Fruit fly (Drosophila melanogaster): ENCODE results near the gene hob.

The hob gene

DNA sequence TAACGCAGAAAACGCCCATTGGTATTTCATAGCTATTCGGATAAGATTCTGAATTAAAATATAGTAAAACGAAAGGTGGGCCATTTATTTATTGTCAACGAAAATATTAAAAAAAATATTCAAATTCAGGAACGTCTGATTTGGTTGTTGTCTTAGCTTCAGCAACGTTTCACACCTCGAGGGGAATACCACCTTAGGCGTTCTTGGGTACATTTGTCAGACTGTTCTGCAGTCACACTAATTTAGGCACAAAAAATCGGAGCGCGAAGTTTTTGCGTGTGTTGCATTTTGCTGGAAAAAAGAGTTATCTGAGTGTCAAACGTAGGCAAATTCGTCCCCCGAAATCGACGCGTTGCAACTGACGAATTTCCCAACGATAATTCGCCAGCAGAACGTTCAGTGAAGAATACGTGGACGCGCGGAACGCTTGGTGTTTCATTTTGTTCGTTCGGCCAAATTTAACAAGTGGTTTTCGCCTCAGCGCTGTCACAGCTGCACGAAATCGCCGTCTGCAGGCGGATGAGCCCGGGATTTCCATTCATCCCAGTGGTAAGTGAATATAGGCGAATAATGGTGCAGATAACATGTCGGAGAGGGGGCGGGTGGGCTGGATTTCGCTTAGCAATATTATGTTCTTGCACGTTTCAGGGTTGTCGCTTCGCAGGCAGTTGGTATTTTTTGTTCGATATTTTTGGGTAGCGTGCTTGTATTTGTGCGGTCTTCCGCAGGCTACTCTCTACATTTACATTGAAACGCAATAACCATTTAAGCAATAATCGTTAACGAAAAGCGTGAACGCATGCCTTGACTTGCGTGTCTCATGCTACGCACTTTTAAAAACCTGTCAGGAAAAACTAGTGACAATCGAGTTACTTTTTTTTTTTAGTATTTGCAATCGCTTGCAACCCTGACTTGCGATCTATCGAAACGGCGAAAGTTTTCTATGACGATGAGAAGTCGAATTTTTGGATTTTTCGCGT, 6.3 kb upstream of the hob start, which contains the start of gene Larp4B:
Gene Larp4B (plus strand): TSS at position 99 of the 980 bp plus-strand sequence.
- no peak for TF ChIP-seq Pif1B (GFP tag; optimal IDR thresholded peaks at IDR 0.05)
- TF ChIP-seq CG8301 (tag; optimal IDR thresholded peaks at IDR 0.05), result no peak
- TF ChIP-seq Pif1A (GFP tag; optimal IDR thresholded peaks at IDR 0.05), result no peak
- no peak; the same call in 2 of the 3 replicates for TF ChIP-seq fd96Ca (GFP tag; IDR thresholded peaks at IDR 0.05)
- no peak for TF ChIP-seq CG32121 (GFP tag; IDR thresholded peaks at IDR 0.05)
- TF ChIP-seq CG17806 (tag; optimal IDR thresholded peaks at IDR 0.05), result no peak
- no peak for TF ChIP-seq CG14655 (GFP tag; optimal IDR thresholded peaks at IDR 0.05)
- no peak for TF ChIP-seq Ets98B (GFP tag; IDR thresholded peaks at IDR 0.05)
- no peak for TF ChIP-seq CG10348 (GFP tag; IDR thresholded peaks at IDR 0.05)
- no peak for TF ChIP-seq D1 (tag; optimal IDR thresholded peaks at IDR 0.05)
- TF ChIP-seq CG15710 (tag; optimal IDR thresholded peaks at IDR 0.05), result no peak
- TF ChIP-seq rn (GFP tag; IDR thresholded peaks at IDR 0.05), result no peak
- no peak for TF ChIP-seq CG9948 (tag; optimal IDR thresholded peaks at IDR 0.05)
- no peak for TF ChIP-seq CG8159 (tag; optimal IDR thresholded peaks at IDR 0.05)
- no peak for TF ChIP-seq gl (tag; optimal IDR thresholded peaks at IDR 0.05)

DNA sequence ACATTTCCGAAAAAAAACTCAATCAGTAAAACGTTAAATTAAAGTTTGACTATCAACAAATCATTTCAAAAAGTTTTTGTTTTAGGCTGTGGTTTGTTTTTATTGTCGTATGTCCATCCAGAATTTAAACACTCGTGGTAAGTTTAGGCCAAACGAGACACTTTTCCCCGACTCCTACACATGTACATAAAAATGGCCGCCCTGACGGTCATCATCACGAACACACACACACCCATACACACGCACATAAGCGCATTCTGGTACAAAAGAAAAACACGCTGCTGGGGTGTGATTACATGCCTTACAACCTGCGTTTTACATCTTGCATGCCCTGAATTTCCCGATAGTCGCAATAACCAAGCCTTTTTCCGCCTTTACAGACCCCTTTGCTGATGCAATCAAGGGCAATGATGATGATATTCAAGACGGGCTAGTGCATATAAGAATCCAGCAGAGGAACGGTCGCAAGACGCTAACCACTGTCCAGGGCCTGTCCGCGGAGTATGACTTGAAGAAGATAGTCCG, 4.7 kb upstream of the hob start:
- peak; percentile 39 for TF ChIP-seq EcR (GFP tag; optimal IDR thresholded peaks at IDR 0.05)
- no peak for TF ChIP-seq Ets98B (GFP tag; IDR thresholded peaks at IDR 0.05)

DNA sequence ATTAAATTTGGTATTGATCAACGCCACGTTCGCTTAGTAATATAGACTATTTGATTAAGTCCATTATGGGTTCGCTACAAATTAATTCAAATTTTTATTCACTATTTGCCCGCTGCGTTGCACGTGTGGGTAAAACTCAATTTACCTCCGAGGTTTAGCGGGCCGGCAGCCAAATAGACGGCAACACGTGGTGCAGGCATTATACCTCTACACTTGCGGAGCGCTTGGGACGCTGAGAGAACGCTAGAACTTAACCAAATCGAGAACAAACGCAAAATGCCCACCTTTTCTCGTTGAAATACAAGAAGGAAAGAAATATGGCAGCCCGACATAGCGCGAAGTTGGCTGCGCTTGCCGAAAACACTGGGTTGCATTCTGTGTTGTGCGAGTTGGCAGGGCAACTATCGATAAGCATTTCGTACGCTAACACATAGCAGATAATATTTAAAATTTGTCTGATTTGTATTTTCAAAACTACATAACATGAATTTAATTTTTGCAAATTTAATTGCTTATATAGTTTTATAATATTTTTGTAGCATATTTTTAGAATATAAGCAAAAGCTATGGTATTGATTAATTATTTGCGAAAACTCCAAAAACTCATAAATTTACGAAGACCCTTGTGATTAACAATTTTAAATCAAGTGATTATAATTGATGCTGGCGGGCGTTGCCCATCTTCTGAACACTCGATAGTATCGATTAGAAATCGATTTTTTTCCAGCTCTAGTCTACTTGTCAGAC, 4.1 kb upstream of the hob start, which contains the start of the genes RpL28 and eIF1:
Gene RpL28 (minus strand): TSS at position 318 of the 747 bp plus-strand sequence.
Gene eIF1 (plus strand): TSS at position 699 of the 747 bp plus-strand sequence.
- TF ChIP-seq CG9948 (tag; optimal IDR thresholded peaks at IDR 0.05), result peak; percentile 44
- no peak for TF ChIP-seq Pif1A (GFP tag; optimal IDR thresholded peaks at IDR 0.05)
- TF ChIP-seq CG8301 (tag; optimal IDR thresholded peaks at IDR 0.05), result no peak
- no peak for TF ChIP-seq D1 (tag; optimal IDR thresholded peaks at IDR 0.05)
- TF ChIP-seq EcR (GFP tag; optimal IDR thresholded peaks at IDR 0.05), result no peak
- TF ChIP-seq CG10348 (GFP tag; IDR thresholded peaks at IDR 0.05), result no peak
- TF ChIP-seq CG32121 (GFP tag; IDR thresholded peaks at IDR 0.05), result no peak
- peak; percentile 74 for TF ChIP-seq CG15710 (tag; optimal IDR thresholded peaks at IDR 0.05)
- TF ChIP-seq CG13204 (GFP tag; optimal IDR thresholded peaks at IDR 0.05), result no peak
- peak; percentile 32; the same call in 1 of the 2 replicates for TF ChIP-seq rn (GFP tag; IDR thresholded peaks at IDR 0.05)
- peak; percentile 35 for TF ChIP-seq CG17806 (tag; optimal IDR thresholded peaks at IDR 0.05)
- peak; percentile 80 for TF ChIP-seq CG34367 (tag; optimal IDR thresholded peaks at IDR 0.05)
- TF ChIP-seq CG8159 (tag; optimal IDR thresholded peaks at IDR 0.05), result peak; percentile 67
- peak; percentile 33 for TF ChIP-seq gl (tag; optimal IDR thresholded peaks at IDR 0.05)
- TF ChIP-seq CG4496 (GFP tag; IDR thresholded peaks at IDR 0.05), result peak; percentile 92
- no peak for TF ChIP-seq Pif1B (GFP tag; optimal IDR thresholded peaks at IDR 0.05)
- peak; percentile 39; the same call in 1 of the 3 replicates for TF ChIP-seq fd96Ca (GFP tag; IDR thresholded peaks at IDR 0.05)
- peak; percentile 53; the same call in 1 of the 2 replicates for TF ChIP-seq CG12605 (GFP tag; IDR thresholded peaks at IDR 0.05)
- TF ChIP-seq Snoo (tag; optimal IDR thresholded peaks at IDR 0.05), result peak; percentile 93
- TF ChIP-seq CG14655 (GFP tag; optimal IDR thresholded peaks at IDR 0.05), result no peak
- TF ChIP-seq Ets98B (GFP tag; IDR thresholded peaks at IDR 0.05), result peak; percentile 71

DNA sequence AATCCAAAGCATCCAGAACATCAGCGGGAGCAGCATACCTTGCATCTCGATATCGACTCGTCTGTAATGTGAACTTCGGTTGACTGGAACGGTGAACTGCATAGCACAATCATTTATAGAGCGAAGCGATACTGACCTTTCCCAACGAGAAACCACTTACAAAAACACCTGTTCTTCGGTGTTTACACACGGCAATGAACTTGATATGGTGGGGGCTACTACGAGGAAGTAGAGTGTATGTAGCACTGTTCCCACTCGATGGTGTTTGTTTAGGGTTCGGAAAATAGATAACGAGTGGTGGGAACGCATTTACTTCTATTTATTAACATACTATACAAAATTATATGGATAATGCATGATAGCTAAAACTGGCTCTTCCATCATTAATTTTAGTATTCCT, 9.8 kb downstream of the hob start, which contains the start of the genes CG32269 and CG32270:
Gene CG32269 (minus strand): TSS at position 91 of the 400 bp plus-strand sequence.
Gene CG32270 (minus strand): TSS at position 91 of the 400 bp plus-strand sequence.
- TF ChIP-seq gl (tag; optimal IDR thresholded peaks at IDR 0.05) (no peak), Pif1A (GFP tag; optimal IDR thresholded peaks at IDR 0.05) (no peak), fd96Ca (GFP tag; IDR thresholded peaks at IDR 0.05) (no peak), EcR (GFP tag; optimal IDR thresholded peaks at IDR 0.05) (no peak), Ets98B (GFP tag; IDR thresholded peaks at IDR 0.05) (no peak), D1 (tag; optimal IDR thresholded peaks at IDR 0.05) (no peak), CG10348 (GFP tag; IDR thresholded peaks at IDR 0.05) (no peak), Snoo (tag; optimal IDR thresholded peaks at IDR 0.05) (no peak), Pif1B (GFP tag; optimal IDR thresholded peaks at IDR 0.05) (no peak), CG32121 (GFP tag; IDR thresholded peaks at IDR 0.05) (no peak), rn (GFP tag; IDR thresholded peaks at IDR 0.05) (no peak), CG14655 (GFP tag; optimal IDR thresholded peaks at IDR 0.05) (no peak), CG12605 (GFP tag; IDR thresholded peaks at IDR 0.05) (no peak), CG8301 (tag; optimal IDR thresholded peaks at IDR 0.05) (no peak), CG17806 (tag; optimal IDR thresholded peaks at IDR 0.05) (no peak), CG9948 (tag; optimal IDR thresholded peaks at IDR 0.05) (no peak), CG15710 (tag; optimal IDR thresholded peaks at IDR 0.05) (no peak), CG13204 (GFP tag; optimal IDR thresholded peaks at IDR 0.05) (no peak), CG4496 (GFP tag; IDR thresholded peaks at IDR 0.05) (no peak), CG8159 (tag; optimal IDR thresholded peaks at IDR 0.05) (no peak)

DNA sequence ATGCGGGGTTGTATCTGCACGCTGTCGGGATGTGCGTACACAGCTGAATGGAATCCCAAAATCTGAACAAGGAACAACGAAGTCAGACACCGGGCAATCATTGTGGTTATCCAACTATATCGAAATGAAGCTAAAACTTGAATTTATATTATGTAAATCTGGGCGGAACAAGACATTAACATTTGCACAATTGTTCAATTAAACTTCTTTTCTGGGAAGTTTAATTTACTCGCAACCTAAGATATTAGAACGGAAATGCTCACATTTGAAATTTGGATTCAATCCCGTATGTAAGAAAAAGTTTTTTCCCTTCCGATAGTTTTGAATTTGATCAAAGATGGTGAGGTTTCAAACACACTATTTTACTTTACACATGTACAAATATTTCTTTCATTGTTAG, 12.5 kb downstream of the hob start, which contains the start of gene CG33160:
Gene CG33160 (minus strand): TSS at position 101 of the 400 bp plus-strand sequence.
- TF ChIP-seq rn (GFP tag; IDR thresholded peaks at IDR 0.05) (no peak), fd96Ca (GFP tag; IDR thresholded peaks at IDR 0.05) (no peak)

Data from whole organism, pupa.